Worm (Caenorhabditis elegans): Measurements from ENCODE around the gene C17C3.15.

Gene C17C3.15

DNA sequence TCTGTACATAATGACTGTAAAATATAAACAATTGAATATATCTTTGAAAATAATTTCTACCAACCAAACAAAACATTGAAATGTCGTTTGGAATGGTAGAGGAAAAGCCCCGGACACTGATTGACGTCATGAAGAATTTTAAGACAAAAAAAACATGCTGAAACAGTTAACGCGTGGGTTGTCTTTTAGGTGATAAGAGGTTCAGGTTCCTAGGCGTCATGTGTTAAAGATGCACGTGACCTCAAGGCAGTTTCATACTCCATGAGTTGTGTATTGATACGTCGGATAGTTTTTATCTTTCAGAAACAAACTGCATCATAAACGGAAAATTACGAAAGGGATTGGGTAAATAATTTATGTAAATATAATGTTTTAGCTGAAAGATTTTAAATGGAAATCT lies 13.3 kb upstream of the C17C3.15 start (continued):
- TF ChIP-seq Y48G9A.11 (GFP tag; IDR thresholded peaks at IDR 0.05): no peak
- no peak for TF ChIP-seq nhr-111 (GFP tag; optimal IDR thresholded peaks at IDR 0.05)
- no peak for TF ChIP-seq zag-1 (tag; optimal IDR thresholded peaks at IDR 0.05)
- no peak for TF ChIP-seq snpc-4 (tag; optimal IDR thresholded peaks at IDR 0.05)
- no peak for TF ChIP-seq ceh-82 (tag; optimal IDR thresholded peaks at IDR 0.05)
- TF ChIP-seq zfp-2 (tag; optimal IDR thresholded peaks at IDR 0.05): no peak
- no peak for TF ChIP-seq mxl-2 (GFP tag; conservative IDR thresholded peaks at IDR 0.05)
- TF ChIP-seq ceh-20 (GFP tag; IDR thresholded peaks at IDR 0.05): no peak
- TF ChIP-seq daf-19 (GFP tag; conservative IDR thresholded peaks at IDR 0.05): no peak
- no peak for TF ChIP-seq gei-8 (GFP tag; optimal IDR thresholded peaks at IDR 0.05)
- TF ChIP-seq set-16 (GFP tag; IDR thresholded peaks at IDR 0.05): no peak
- peak; percentile 6 for TF ChIP-seq nhr-28 (tag; optimal IDR thresholded peaks at IDR 0.05)
- TF ChIP-seq nhr-25 (tag; optimal IDR thresholded peaks at IDR 0.05; ENCODE audit: borderline replicate concordance, insufficient read depth): no peak
- no peak for TF ChIP-seq tag-97 (GFP tag; IDR thresholded peaks at IDR 0.05)
- no peak for TF ChIP-seq ceh-28 (tag; optimal IDR thresholded peaks at IDR 0.05)
- no peak for TF ChIP-seq F37D6.2 (tag; optimal IDR thresholded peaks at IDR 0.05)
- no peak for TF ChIP-seq lsy-2 (tag; optimal IDR thresholded peaks at IDR 0.05)
- TF ChIP-seq fkh-10 (GFP tag; optimal IDR thresholded peaks at IDR 0.05): no peak
- TF ChIP-seq snpc-1.2 (GFP tag; IDR thresholded peaks at IDR 0.05): no peak
- no peak for TF ChIP-seq nhr-102 (tag; optimal IDR thresholded peaks at IDR 0.05)
- 0 out of 2 replicates have a peak, but pooled peaks have one; percentile 25 for TF ChIP-seq lin-1 (GFP tag; IDR thresholded peaks at IDR 0.05)
- TF ChIP-seq nhr-6 (tag; optimal IDR thresholded peaks at IDR 0.05): no peak
- TF ChIP-seq nhr-76 (tag; optimal IDR thresholded peaks at IDR 0.05): no peak
- TF ChIP-seq egl-43 (GFP tag; IDR thresholded peaks at IDR 0.05): no peak
- no peak for TF ChIP-seq mep-1 (tag; optimal IDR thresholded peaks at IDR 0.05)
- TF ChIP-seq dve-1 (tag; optimal IDR thresholded peaks at IDR 0.05; ENCODE audit: insufficient read depth): peak; percentile 83
- TF ChIP-seq pqm-1 (tag; optimal IDR thresholded peaks at IDR 0.05): peak; percentile 73

ce11 chrII:5561392-5561791 lies 9.1 kb upstream of the C17C3.15 start, which contains the start of gene C17C3.3:
Gene C17C3.3, plus strand, starts transcription at chrII:5561737.
- no peak for TF ChIP-seq unc-62 (GFP tag; optimal IDR thresholded peaks at IDR 0.05 in 1 of 2)
- TF ChIP-seq unc-62 (tag; optimal IDR thresholded peaks at IDR 0.05): no peak
- TF ChIP-seq hlh-11 (tag; optimal IDR thresholded peaks at IDR 0.05): peak; percentile 24
- TF ChIP-seq pqm-1 (tag; optimal IDR thresholded peaks at IDR 0.05): peak; percentile 58
- no peak for TF ChIP-seq daf-16 (GFP tag; optimal IDR thresholded peaks at IDR 0.05)
- TF ChIP-seq daf-16 (tag; optimal IDR thresholded peaks at IDR 0.05): peak; percentile 97
- no peak for TF ChIP-seq rbr-2 (tag; optimal IDR thresholded peaks at IDR 0.05)
- TF ChIP-seq tag-97 (GFP tag; IDR thresholded peaks at IDR 0.05): no peak
- no peak for TF ChIP-seq lin-1 (GFP tag; IDR thresholded peaks at IDR 0.05)
- TF ChIP-seq nhr-77 (tag; optimal IDR thresholded peaks at IDR 0.05): peak; percentile 5
- peak; percentile 72 for TF ChIP-seq dve-1 (tag; optimal IDR thresholded peaks at IDR 0.05; ENCODE audit: insufficient read depth)
- TF ChIP-seq nhr-28 (tag; optimal IDR thresholded peaks at IDR 0.05): peak; percentile 28
- TF ChIP-seq lin-13 (GFP tag; optimal IDR thresholded peaks at IDR 0.05): no peak

DNA sequence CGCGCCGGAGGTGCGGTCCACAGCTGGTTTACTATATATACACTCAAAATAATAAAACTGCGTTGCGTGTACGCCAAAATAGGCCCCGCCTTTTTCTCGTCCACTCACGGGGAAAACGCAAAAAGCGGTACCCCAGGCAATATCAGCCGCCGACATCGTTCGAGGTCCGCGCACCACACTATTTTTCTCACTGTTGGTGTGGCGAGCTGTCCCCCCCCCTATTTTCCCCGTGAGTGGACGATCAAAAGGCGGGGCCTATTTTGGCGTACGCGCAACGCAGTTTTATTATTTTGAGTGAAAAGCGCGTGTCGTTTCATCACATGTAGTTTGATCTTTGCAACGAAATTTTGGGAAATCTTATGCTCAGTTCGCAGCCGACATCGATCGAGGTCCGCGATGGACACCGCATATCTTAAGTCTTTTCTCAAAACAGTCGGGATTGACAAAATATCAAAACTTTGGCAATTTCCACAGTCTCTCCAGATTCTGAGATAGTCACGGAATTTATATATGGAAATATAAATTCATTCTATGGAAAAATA lies 5.3 kb upstream of the C17C3.15 start:
- no peak for TF ChIP-seq dve-1 (tag; optimal IDR thresholded peaks at IDR 0.05; ENCODE audit: insufficient read depth)
- TF ChIP-seq Y105C5A.15 (GFP tag; IDR thresholded peaks at IDR 0.05): no peak
- no peak for TF ChIP-seq aha-1 (tag)
- TF ChIP-seq ztf-7 (tag; optimal IDR thresholded peaks at IDR 0.05): no peak
- no peak for TF ChIP-seq lin-1 (GFP tag; IDR thresholded peaks at IDR 0.05)
- no peak for TF ChIP-seq mxl-2 (GFP tag; conservative IDR thresholded peaks at IDR 0.05)
